Worm (Caenorhabditis elegans) whole organism, L2 larva: ENCODE data around the gene T09F5.2.

Source experiments
- R02D3.7 ChIP-seq: fragments of 150-350 bp; optimal IDR thresholded peaks from 2 replicates; lab custom pipeline; 2014; ENCODE audit warnings: missing biosample characterization, missing genetic modification characterization
- ZK546.5 ChIP-seq: sonication (generic microtip); optimal IDR thresholded peaks from 2 replicates; lab custom pipeline; 2017; ENCODE audit warnings: missing biosample characterization, missing genetic modification characterization
- aly-2 ChIP-seq: fragments of 150-350 bp; optimal IDR thresholded peaks from 2 replicates; lab custom pipeline; 2014; ENCODE audit warnings: missing biosample characterization, missing genetic modification characterization
- ceh-82 ChIP-seq: fragments of 150-350 bp; optimal IDR thresholded peaks from 2 replicates; lab custom pipeline; 2014; ENCODE audit warnings: missing biosample characterization, missing genetic modification characterization
- egl-27 ChIP-seq: sonication (generic microtip); optimal IDR thresholded peaks from 3 replicates; lab custom pipeline; 2017; ENCODE audit warnings: missing biosample characterization, missing genetic modification reagents, missing genetic modification characterization
- elt-3 ChIP-seq: sonication (generic microtip); optimal IDR thresholded peaks from 2 replicates; lab custom pipeline; 2017; ENCODE audit warnings: missing biosample characterization, missing genetic modification characterization
- lin-11 ChIP-seq: fragments of 150-350 bp; sonication (generic microtip); optimal IDR thresholded peaks from 2 replicates; lab custom pipeline; 2014; ENCODE audit warnings: missing biosample characterization, missing genetic modification characterization, inconsistent platforms, mixed read lengths
- nhr-11 ChIP-seq: fragments of 150-350 bp; optimal IDR thresholded peaks from 2 replicates; lab custom pipeline; 2014; ENCODE audit warnings: missing biosample characterization, missing genetic modification characterization
- nhr-21 ChIP-seq: fragments of 150-350 bp; optimal IDR thresholded peaks from 2 replicates; lab custom pipeline; 2014; ENCODE audit warnings: missing biosample characterization, missing genetic modification characterization
- nhr-237 ChIP-seq: fragments of 150-350 bp; optimal IDR thresholded peaks from 2 replicates; lab custom pipeline; 2014; ENCODE audit warnings: missing biosample characterization, missing genetic modification characterization
- nhr-25 ChIP-seq: fragments of 150-350 bp; sonication (generic microtip); optimal IDR thresholded peaks from 3 replicates; lab custom pipeline; 2014; ENCODE audit warnings: missing biosample characterization, missing genetic modification characterization
- ztf-4 ChIP-seq: fragments of 150-350 bp; optimal IDR thresholded peaks from 2 replicates; lab custom pipeline; 2014; ENCODE audit warnings: missing biosample characterization, missing genetic modification characterization

- TF ChIP-seq R02D3.7 (tag; lab: Kevin White, UChicago): no peak
- TF ChIP-seq egl-27 (tag; lab: Kevin White, UChicago): no peak
- no peak for TF ChIP-seq nhr-11 (tag; lab: Kevin White, UChicago)
- no peak for TF ChIP-seq elt-3 (tag; lab: Kevin White, UChicago)
- TF ChIP-seq nhr-25 (tag; lab: Kevin White, UChicago): no peak
- no peak for TF ChIP-seq nhr-21 (tag; lab: Kevin White, UChicago)
- TF ChIP-seq ztf-4: no peak
- TF ChIP-seq ZK546.5 (tag; lab: Kevin White, UChicago): no peak
- TF ChIP-seq ceh-82 (tag; lab: Kevin White, UChicago): no peak
- no peak for TF ChIP-seq nhr-237 (tag; lab: Kevin White, UChicago)
- TF ChIP-seq aly-2: no peak
- no peak for TF ChIP-seq lin-11 (tag; lab: Kevin White, UChicago)
These were observed 41.6 kb downstream of the T09F5.2 start, which contains the start of gene plc-2 for ce11 chrV:15192377-15192776.
